Fruit fly (Drosophila melanogaster): ENCODE measurements around the gene Eaat2.

Eaat2 gene

DNA sequence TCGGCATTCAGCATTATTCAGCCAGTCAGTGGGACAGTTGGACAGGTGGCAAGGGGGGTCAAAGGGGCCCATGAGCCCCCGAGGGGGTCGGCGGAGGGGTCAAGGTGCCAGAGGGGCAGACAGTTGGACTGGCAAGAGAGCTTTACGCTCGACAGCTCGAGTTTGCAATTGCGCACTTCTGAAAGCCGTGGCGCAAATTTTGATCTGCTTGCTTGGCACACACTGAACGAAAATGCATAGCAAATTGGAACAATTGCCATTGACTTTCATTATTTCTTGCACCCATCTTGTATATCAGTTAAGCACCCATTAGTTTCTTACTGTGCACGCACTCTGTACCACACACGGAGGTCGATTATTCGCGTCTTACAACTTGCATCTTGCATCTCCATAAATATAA lies 8.4 kb downstream of the Eaat2 start:
- TF ChIP-seq h (optimal IDR thresholded peaks at IDR 0.05) (no peak), psq (optimal IDR thresholded peaks at IDR 0.05) (no peak), Sin3A (optimal IDR thresholded peaks at IDR 0.05) (no peak), Myc (optimal IDR thresholded peaks at IDR 0.05) (no peak), insv (optimal IDR thresholded peaks at IDR 0.05) (no peak), ttk (optimal IDR thresholded peaks at IDR 0.05) (no peak)

DNA sequence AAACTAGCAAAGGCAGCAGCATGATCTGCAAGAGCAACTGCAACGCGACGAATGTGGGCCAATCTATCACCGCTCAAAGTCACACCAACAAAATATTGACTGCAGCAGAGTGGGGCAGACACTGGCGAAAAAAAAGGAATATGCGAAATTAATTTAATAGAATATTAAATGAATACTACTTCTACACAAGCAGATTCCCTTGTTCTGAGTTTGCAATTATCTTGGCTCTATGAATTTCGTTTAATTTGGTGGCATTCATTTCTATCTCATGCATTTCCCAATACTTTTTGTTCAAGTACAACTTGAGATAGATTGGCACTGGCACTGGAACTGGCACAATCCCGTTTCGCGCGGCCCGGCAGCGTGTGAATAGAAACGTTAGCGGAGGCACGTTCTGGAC lies 10.1 kb downstream of the Eaat2 start:
- TF ChIP-seq psq (optimal IDR thresholded peaks at IDR 0.05) (no peak), Sin3A (optimal IDR thresholded peaks at IDR 0.05) (no peak), ttk (optimal IDR thresholded peaks at IDR 0.05) (no peak), Myc (optimal IDR thresholded peaks at IDR 0.05) (no peak), h (optimal IDR thresholded peaks at IDR 0.05) (no peak), insv (optimal IDR thresholded peaks at IDR 0.05) (no peak)

DNA sequence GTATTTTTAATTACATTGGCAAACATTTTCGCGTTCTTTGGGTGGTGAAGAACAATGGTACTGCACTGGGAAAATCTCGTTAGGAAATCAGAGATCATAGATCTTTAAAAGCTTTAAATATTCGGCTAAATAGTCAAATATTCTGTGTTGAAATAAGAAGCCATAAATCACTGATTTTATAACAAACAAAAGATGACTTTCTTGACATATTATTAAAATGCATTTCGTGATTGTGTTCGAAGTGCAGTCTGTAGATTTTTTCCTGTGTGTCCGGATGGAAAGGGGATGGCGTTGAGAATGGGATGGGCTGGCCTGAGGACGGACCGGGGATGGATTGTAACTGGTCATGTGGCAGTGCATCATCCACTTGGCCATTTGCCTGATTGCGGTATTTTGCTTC lies 12.1 kb downstream of the Eaat2 start:
- TF ChIP-seq ttk (optimal IDR thresholded peaks at IDR 0.05) (no peak), h (optimal IDR thresholded peaks at IDR 0.05) (no peak), psq (optimal IDR thresholded peaks at IDR 0.05) (no peak), Sin3A (optimal IDR thresholded peaks at IDR 0.05) (no peak), insv (optimal IDR thresholded peaks at IDR 0.05) (no peak)

DNA sequence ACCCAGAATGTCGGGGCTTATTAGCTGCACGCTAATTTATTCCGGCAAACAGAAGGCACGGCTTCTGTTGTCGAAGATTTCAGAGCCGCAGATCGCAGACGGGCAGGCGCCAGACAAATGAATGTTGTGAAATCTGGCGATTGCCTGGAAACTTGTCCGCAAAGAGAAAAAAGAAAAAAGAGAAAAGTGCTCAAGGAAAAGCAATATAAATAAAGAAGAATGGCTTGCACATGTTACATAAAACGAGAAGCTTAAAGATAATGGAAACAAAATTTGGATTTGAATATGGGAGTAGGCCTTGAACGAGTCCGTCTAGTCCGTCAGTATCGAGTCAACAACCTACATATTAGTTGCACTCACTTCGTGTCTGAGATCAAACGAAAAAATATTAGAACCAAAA lies 16.1 kb downstream of the Eaat2 start, which contains the start of gene Hsp60B:
Hsp60B (plus strand) TSS at position 301 of the 400 bp plus-strand sequence.
- TF ChIP-seq h (optimal IDR thresholded peaks at IDR 0.05): no peak
- no peak for TF ChIP-seq psq (optimal IDR thresholded peaks at IDR 0.05)
- TF ChIP-seq Sin3A (optimal IDR thresholded peaks at IDR 0.05): no peak
- no peak for TF ChIP-seq ttk (optimal IDR thresholded peaks at IDR 0.05)
- no peak for TF ChIP-seq insv (optimal IDR thresholded peaks at IDR 0.05)
- TF ChIP-seq Myc (optimal IDR thresholded peaks at IDR 0.05): no peak

DNA sequence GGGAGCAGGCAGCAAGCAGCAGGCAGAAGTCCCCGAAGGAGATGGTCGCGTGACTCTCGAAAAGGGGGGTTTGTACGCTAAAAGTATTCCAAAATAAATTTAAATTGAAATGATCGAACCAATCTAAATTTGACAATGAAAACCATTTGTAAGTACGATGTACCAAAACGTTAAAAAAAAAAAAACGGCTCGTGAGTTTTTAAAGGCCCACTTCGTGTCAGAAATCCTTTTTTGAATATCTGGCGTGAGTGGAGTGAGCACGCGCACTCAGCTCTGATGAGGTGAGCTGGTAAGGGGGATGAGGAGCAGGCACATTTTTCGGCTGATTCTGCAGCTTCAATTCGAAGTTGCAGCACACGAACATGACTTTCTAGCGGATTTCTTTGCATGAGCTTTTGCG lies 19.4 kb downstream of the Eaat2 start:
- TF ChIP-seq Myc (optimal IDR thresholded peaks at IDR 0.05) (no peak), h (optimal IDR thresholded peaks at IDR 0.05) (no peak), ttk (optimal IDR thresholded peaks at IDR 0.05) (no peak), Sin3A (optimal IDR thresholded peaks at IDR 0.05) (no peak), insv (optimal IDR thresholded peaks at IDR 0.05) (no peak), psq (optimal IDR thresholded peaks at IDR 0.05) (no peak)

DNA sequence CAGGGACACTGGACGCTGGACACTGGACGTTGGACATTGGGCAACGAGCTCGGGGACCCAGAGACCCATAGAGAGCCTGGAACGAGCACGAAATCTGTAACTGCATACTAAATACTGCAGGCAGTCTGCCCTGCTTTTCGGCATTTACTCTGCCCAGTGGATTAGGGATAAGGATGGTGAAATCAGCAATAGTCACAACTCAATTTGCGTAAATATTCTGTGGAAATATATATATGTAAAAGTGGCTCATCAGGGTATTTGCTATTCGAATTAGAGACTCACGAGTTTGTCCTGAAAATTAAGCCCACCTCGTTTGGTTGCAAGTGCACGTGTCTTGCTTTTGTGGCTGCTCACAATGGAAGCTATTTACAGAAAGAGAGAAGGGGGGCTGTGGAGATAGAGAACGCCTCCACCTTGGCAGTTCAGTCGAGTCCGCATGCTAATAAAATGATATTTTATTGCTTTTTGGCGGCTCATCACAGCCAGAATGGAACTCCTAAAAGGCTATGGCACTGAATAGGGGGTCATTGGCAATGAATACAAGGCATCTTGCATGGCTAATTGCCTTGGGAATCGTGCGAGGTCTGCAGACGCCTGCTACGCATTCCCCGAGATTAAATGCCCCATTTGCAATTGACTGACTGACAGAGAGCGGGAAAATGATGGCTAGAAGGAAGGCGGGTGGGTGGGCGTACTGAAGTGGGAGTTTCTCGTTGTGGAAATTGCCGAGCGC lies 20.2 kb downstream of the Eaat2 start:
- TF ChIP-seq Myc (optimal IDR thresholded peaks at IDR 0.05) (no peak), insv (optimal IDR thresholded peaks at IDR 0.05) (no peak)

DNA sequence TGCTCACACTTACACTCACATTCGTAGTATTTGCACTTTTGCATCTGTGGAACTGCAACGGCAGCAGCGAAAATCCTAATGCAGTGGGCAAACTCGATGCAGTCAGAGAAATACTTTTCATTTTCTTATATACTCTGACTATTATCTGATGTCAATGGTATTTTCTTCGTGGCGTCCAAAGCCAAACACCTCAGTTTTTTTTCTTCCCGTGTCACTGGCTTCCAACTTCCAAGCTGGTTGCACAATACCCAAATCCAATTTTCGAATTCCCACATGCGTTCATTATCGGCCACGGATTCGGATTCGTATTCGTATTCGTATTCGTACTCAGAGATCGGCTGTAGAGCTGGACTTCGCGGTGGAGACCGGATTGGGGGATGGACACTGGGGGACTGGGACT lies 21.3 kb downstream of the Eaat2 start:
- TF ChIP-seq psq (optimal IDR thresholded peaks at IDR 0.05) (no peak), ttk (optimal IDR thresholded peaks at IDR 0.05) (no peak), insv (optimal IDR thresholded peaks at IDR 0.05) (no peak), Myc (optimal IDR thresholded peaks at IDR 0.05) (no peak), h (optimal IDR thresholded peaks at IDR 0.05) (no peak), Sin3A (optimal IDR thresholded peaks at IDR 0.05) (no peak)

DNA sequence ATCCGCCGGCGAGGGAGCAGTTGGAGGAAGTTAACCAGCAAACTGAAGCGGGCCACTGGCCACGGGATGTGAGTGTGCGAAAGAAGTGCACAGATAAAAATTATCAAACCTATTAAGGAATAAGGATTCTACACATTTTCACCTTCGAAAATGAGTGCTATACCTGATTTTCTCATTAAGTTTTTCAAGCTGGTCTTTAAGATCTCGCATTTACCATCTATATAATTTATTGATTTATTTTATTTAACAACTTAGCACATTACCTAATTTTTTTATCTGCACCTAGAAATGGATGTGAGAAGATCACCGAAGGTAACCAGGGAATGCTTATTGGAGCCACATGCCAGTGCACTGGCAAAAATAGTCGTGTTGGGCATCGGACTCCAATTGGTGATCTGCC lies 22.4 kb downstream of the Eaat2 start:
- no peak for TF ChIP-seq insv (optimal IDR thresholded peaks at IDR 0.05)
- TF ChIP-seq psq (optimal IDR thresholded peaks at IDR 0.05): no peak
- no peak for TF ChIP-seq h (optimal IDR thresholded peaks at IDR 0.05)
- no peak for TF ChIP-seq ttk (optimal IDR thresholded peaks at IDR 0.05)
- TF ChIP-seq Myc (optimal IDR thresholded peaks at IDR 0.05): no peak
- TF ChIP-seq Sin3A (optimal IDR thresholded peaks at IDR 0.05): no peak

DNA sequence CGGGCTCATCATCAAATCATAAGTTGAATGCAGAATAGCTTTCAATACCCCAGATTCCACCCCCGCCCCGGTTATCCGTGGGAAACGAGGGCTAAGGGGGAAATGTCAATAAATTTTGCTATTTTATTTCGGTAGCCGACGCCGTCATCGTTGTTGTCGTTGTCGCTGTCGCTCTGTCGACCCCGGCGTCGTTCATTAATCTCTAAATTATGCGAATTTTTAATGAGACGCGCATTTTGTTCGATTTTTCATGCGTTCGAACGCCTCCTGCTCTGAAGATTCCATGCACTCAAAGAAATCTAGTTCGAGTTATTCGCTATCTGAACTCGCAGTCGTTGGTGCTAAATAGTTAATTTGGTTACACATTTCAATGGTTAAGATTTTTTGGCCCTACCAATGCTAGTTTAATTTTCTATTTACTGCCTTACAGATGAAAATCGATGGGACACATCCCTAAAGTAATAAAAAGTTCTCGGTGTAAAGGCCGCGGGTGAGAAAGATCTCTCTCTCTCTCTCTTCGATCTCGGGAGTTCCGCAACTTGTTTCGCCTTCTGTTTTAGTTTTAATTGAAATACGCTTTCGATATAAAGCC lies 25.8 kb downstream of the Eaat2 start:
- no peak for TF ChIP-seq Sin3A (optimal IDR thresholded peaks at IDR 0.05)
- no peak for TF ChIP-seq psq (optimal IDR thresholded peaks at IDR 0.05)
- no peak for TF ChIP-seq insv (optimal IDR thresholded peaks at IDR 0.05)
- TF ChIP-seq Myc (optimal IDR thresholded peaks at IDR 0.05): no peak
- TF ChIP-seq ttk (optimal IDR thresholded peaks at IDR 0.05): no peak
- TF ChIP-seq h (optimal IDR thresholded peaks at IDR 0.05): no peak

DNA sequence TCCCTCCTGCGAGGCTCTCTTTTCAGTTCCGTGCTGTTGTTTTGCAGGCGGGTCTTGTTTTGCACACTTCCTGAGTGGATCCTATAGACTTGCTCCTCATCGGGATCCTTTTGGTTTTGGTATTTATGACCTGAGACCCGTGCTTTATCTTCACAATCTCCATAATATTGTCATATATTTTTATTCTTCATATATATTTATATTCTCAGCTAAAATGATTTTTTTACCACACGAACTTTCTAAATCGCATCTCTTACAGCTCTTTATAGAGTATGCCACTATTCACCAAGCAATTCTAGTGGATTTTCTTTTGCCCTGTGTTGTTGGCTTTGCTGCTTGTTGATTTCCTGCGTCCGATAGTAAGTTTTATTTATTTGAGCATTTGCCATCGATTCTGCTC lies 26.4 kb downstream of the Eaat2 start:
- TF ChIP-seq insv (optimal IDR thresholded peaks at IDR 0.05) (no peak), psq (optimal IDR thresholded peaks at IDR 0.05) (no peak), Myc (optimal IDR thresholded peaks at IDR 0.05) (no peak), ttk (optimal IDR thresholded peaks at IDR 0.05) (no peak), Sin3A (optimal IDR thresholded peaks at IDR 0.05) (no peak), h (optimal IDR thresholded peaks at IDR 0.05) (no peak)

DNA sequence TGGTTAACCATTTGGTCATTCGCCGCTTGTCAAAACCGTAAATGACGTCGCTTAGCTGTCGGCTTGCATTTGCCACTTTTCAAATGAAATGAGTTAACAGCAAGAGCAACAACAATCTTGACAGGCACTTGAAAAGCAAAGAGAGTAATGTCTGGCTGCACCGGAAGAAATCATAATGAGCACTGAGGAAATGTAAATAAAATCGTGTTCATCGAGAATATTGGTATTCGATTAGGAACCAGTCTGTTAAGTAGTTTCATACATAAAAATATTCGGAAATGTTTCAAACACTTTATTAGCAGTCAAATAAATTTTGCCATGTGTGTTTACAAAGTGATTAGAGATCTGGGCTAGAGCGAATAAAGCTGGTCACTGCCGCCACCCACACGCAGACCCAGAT lies 27.6 kb downstream of the Eaat2 start:
- TF ChIP-seq Sin3A (optimal IDR thresholded peaks at IDR 0.05) (no peak), ttk (optimal IDR thresholded peaks at IDR 0.05) (no peak), insv (optimal IDR thresholded peaks at IDR 0.05) (no peak), Myc (optimal IDR thresholded peaks at IDR 0.05) (no peak), h (optimal IDR thresholded peaks at IDR 0.05) (no peak), psq (optimal IDR thresholded peaks at IDR 0.05) (no peak)

DNA sequence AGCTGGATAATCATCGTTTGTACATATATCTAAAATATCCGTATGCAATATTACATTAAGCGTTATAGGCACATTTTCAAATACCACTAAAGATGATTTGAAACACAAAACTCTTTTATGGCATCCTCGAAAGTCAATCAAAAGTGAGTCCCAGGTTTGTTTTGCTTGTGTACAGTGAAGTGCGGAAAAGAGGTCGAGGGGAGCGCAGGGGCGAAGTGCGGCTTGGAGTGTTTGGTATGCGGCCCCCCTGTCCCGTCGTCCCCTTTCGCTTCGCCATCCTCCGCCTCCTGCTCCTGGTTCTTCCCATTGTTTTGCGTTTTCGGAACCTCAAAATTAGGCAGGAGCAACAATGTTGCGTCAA lies 28.7 kb downstream of the Eaat2 start:
- TF ChIP-seq Myc (optimal IDR thresholded peaks at IDR 0.05) (no peak), h (optimal IDR thresholded peaks at IDR 0.05) (no peak), psq (optimal IDR thresholded peaks at IDR 0.05) (no peak), Sin3A (optimal IDR thresholded peaks at IDR 0.05) (no peak), insv (optimal IDR thresholded peaks at IDR 0.05) (no peak), ttk (optimal IDR thresholded peaks at IDR 0.05) (no peak)

Measured in Kc167 (cell line).